Fruit fly (Drosophila melanogaster) whole organism, embryonic: Measurements from ENCODE around the gene scpr-A.

Experiments
- Ada2b ChIP-seq: fragments of 200-800 bp; sonication (Bioruptor generic); IDR thresholded peaks from 2 replicates; pipeline ENCODE4 v1.3.6; 2022; ENCODE audit warnings: missing biosample characterization, missing genetic modification characterization
- Atf3 ChIP-seq: fragments of 200-800 bp; sonication (Bioruptor generic); optimal IDR thresholded peaks from 3 replicates; lab custom pipeline; 2016; ENCODE audit warnings: missing biosample characterization, missing genetic modification characterization
- Atf6 ChIP-seq: fragments of 200-800 bp; sonication (Bioruptor generic); IDR thresholded peaks from 2 replicates; pipeline ENCODE4 v1.3.6; 2022; ENCODE audit warnings: missing biosample characterization, missing genetic modification characterization
- Awh ChIP-seq: fragments of 200-800 bp; sonication (Bioruptor generic); IDR thresholded peaks from 2 replicates; pipeline ENCODE4, ENCODE4 v1.3.6; 2022; ENCODE audit warnings: missing biosample characterization, missing genetic modification characterization
- B-H1 ChIP-seq: fragments of 200-800 bp; sonication (Bioruptor generic); IDR thresholded peaks from 3 replicates; pipeline ENCODE4 v1.3.6; 2022; ENCODE audit warnings: missing biosample characterization, missing genetic modification characterization
- BtbVII ChIP-seq: fragments of 200-800 bp; sonication (Bioruptor generic); optimal IDR thresholded peaks from 3 replicates; lab custom pipeline; 2017; ENCODE audit warnings: missing biosample characterization, mild to moderate bottlenecking, missing genetic modification characterization
- CG13424 ChIP-seq: fragments of 200-800 bp; sonication (Bioruptor generic); optimal IDR thresholded peaks from 2 replicates; lab custom pipeline; 2019; ENCODE audit warnings: missing biosample characterization, mild to moderate bottlenecking, missing genetic modification characterization, moderate library complexity
- CG14441 ChIP-seq: fragments of 200-800 bp; sonication (Bioruptor generic); IDR thresholded peaks from 2 replicates; pipeline ENCODE4 v1.3.6; 2022; ENCODE audit warnings: missing biosample characterization, missing genetic modification characterization
- CG14667 ChIP-seq: fragments of 200-800 bp; sonication (Bioruptor generic); IDR thresholded peaks from 2 replicates; pipeline ENCODE4 v1.3.6; 2022; ENCODE audit warnings: missing biosample characterization, missing genetic modification characterization
- CG17359 ChIP-seq: fragments of 200-800 bp; sonication (Bioruptor generic); optimal IDR thresholded peaks from 3 replicates; lab custom pipeline; 2018; ENCODE audit warnings: missing biosample characterization, mild to moderate bottlenecking, missing genetic modification characterization, moderate library complexity
- CG3281 ChIP-seq: fragments of 200-800 bp; sonication (Bioruptor generic); optimal IDR thresholded peaks from 3 replicates; lab custom pipeline; 2017; ENCODE audit warnings: missing biosample characterization, mild to moderate bottlenecking, missing genetic modification characterization
- CG34224 ChIP-seq: fragments of 200-800 bp; sonication (Bioruptor generic); IDR thresholded peaks from 3 replicates; pipeline ENCODE4 v1.3.6; 2022; ENCODE audit warnings: missing biosample characterization, missing genetic modification characterization; ENCODE audit not compliant: partially characterized antibody
- CG6689 ChIP-seq: fragments of 200-800 bp; sonication (Bioruptor generic); IDR thresholded peaks from 2 replicates; pipeline ENCODE4 v1.3.6; 2022; ENCODE audit warnings: missing biosample characterization, missing genetic modification characterization
- CG6765 ChIP-seq: fragments of 200-800 bp; sonication (Bioruptor generic); optimal IDR thresholded peaks from 3 replicates; lab custom pipeline; 2017; ENCODE audit warnings: missing biosample characterization, mild to moderate bottlenecking, missing genetic modification characterization
- CG7987 ChIP-seq: fragments of 200-800 bp; sonication (Bioruptor generic); optimal IDR thresholded peaks from 2 replicates; lab custom pipeline; 2018; ENCODE audit warnings: missing biosample characterization, mild to moderate bottlenecking, missing genetic modification characterization, moderate library complexity
- CG8281 ChIP-seq: fragments of 200-800 bp; sonication (Bioruptor generic); optimal IDR thresholded peaks from 2 replicates; lab custom pipeline; 2018; ENCODE audit warnings: missing biosample characterization, mild to moderate bottlenecking, missing genetic modification characterization, moderate library complexity
- CG8478 ChIP-seq: fragments of >200 bp; optimal IDR thresholded peaks from 2 replicates; lab custom pipeline; 2018
- CG9215 ChIP-seq: fragments of 200-800 bp; sonication (Bioruptor generic); IDR thresholded peaks from 2 replicates; pipeline ENCODE4 v1.3.6; 2022; ENCODE audit warnings: missing biosample characterization, missing genetic modification characterization
- CG9727 ChIP-seq: fragments of 200-800 bp; sonication (Bioruptor generic); optimal IDR thresholded peaks from 3 replicates; lab custom pipeline; 2017; ENCODE audit warnings: missing biosample characterization, mild to moderate bottlenecking, missing genetic modification characterization
- CG9932 ChIP-seq: fragments of 200-800 bp; sonication (Bioruptor generic); IDR thresholded peaks from 2 replicates; pipeline ENCODE4 v1.3.6; 2022; ENCODE audit warnings: missing biosample characterization, missing genetic modification characterization
- Dbx ChIP-seq: fragments of 200-800 bp; sonication (Bioruptor generic); IDR thresholded peaks from 3 replicates; pipeline ENCODE4 v1.3.6; 2022; ENCODE audit warnings: missing biosample characterization, missing genetic modification characterization
- Drgx ChIP-seq: fragments of 200-800 bp; sonication (Bioruptor generic); IDR thresholded peaks from 2 replicates; pipeline ENCODE4 v1.3.6; 2022; ENCODE audit warnings: missing biosample characterization, missing genetic modification characterization
- Hmr ChIP-seq: fragments of 200-800 bp; sonication (Bioruptor generic); optimal IDR thresholded peaks from 3 replicates; lab custom pipeline; 2017; ENCODE audit warnings: mild to moderate bottlenecking, missing biosample characterization, missing genetic modification reagents, missing genetic modification characterization
- Med ChIP-seq: fragments of 200-800 bp; sonication (Bioruptor generic); peaks from one replicate; lab custom pipeline; 2016; ENCODE audit warnings: missing biosample characterization, missing genetic modification characterization, mild to moderate bottlenecking, inconsistent platforms, moderate library complexity
- NC2β ChIP-seq: fragments of 200-800 bp; sonication (Bioruptor generic); optimal IDR thresholded peaks from 2 replicates; lab custom pipeline; 2016; ENCODE audit warnings: missing biosample characterization, missing genetic modification characterization
- Oaz ChIP-seq: fragments of 200-800 bp; sonication (Bioruptor generic); IDR thresholded peaks from 2 replicates; pipeline ENCODE4 v1.3.6; 2022; ENCODE audit warnings: missing biosample characterization, missing genetic modification characterization
- Poxn ChIP-seq: fragments of 200-800 bp; sonication (Bioruptor generic); IDR thresholded peaks from 2 replicates; pipeline ENCODE4 v1.3.6; 2022; ENCODE audit warnings: missing biosample characterization, missing genetic modification characterization
- Ptx1 ChIP-seq: fragments of 200-800 bp; sonication (Bioruptor generic); IDR thresholded peaks from 2 replicates; pipeline ENCODE4 v1.3.6; 2022; ENCODE audit warnings: missing biosample characterization, missing genetic modification characterization
- Ravus ChIP-seq: fragments of 200-800 bp; sonication (Bioruptor generic); IDR thresholded peaks from 2 replicates; pipeline ENCODE4 v1.3.6; 2022; ENCODE audit warnings: missing biosample characterization, missing genetic modification characterization
- Ssrp ChIP-seq: fragments of 200-800 bp; sonication (Bioruptor generic); optimal IDR thresholded peaks from 2 replicates; lab custom pipeline; 2018; ENCODE audit warnings: missing biosample characterization, mild to moderate bottlenecking, missing genetic modification characterization, moderate library complexity
- Usf ChIP-seq: fragments of 200-800 bp; sonication (Bioruptor generic); optimal IDR thresholded peaks from 2 replicates; lab custom pipeline; 2017; ENCODE audit warnings: missing genotype, missing biosample characterization, missing genetic modification characterization
- ac ChIP-seq: fragments of 200-800 bp; sonication (Bioruptor generic); optimal IDR thresholded peaks from 3 replicates; lab custom pipeline; 2017; ENCODE audit warnings: missing biosample characterization, mild to moderate bottlenecking, missing genetic modification characterization
- ara ChIP-seq: fragments of 200-800 bp; sonication (Bioruptor generic); IDR thresholded peaks from 2 replicates; pipeline ENCODE4 v1.3.6; 2022; ENCODE audit warnings: missing biosample characterization, missing genetic modification characterization
- cato ChIP-seq: fragments of 200-800 bp; sonication (Bioruptor generic); optimal IDR thresholded peaks from 2 replicates; lab custom pipeline; 2016; ENCODE audit warnings: missing biosample characterization, missing genetic modification characterization, borderline replicate concordance
- crp ChIP-seq, 2 experiments: fragments of 200-800 bp; sonication (Bioruptor generic); optimal IDR thresholded peaks; 2 replicates in 1 of 2; 3 replicates in 1 of 2; lab custom pipeline; 2017; ENCODE audit warnings: missing biosample characterization in 2 of 2, missing genetic modification characterization in 2 of 2, mild to moderate bottlenecking in 1 of 2, moderate library complexity in 1 of 2
- cwo ChIP-seq: fragments of 200-800 bp; sonication (Bioruptor generic); optimal IDR thresholded peaks from 3 replicates; lab custom pipeline; 2017; ENCODE audit warnings: missing biosample characterization, missing genetic modification characterization, mild to moderate bottlenecking, moderate library complexity, missing genetic modification reagents
- fd3F ChIP-seq: fragments of 200-800 bp; sonication (Bioruptor generic); optimal IDR thresholded peaks from 2 replicates; lab custom pipeline; 2018; ENCODE audit warnings: missing biosample characterization, mild to moderate bottlenecking, missing genetic modification characterization, moderate library complexity
- fu2 ChIP-seq: fragments of 200-800 bp; sonication (Bioruptor generic); optimal IDR thresholded peaks from 2 replicates; lab custom pipeline; 2016; ENCODE audit warnings: missing biosample characterization, missing genetic modification characterization
- gcm2 ChIP-seq: fragments of 200-800 bp; sonication (Bioruptor generic); optimal IDR thresholded peaks from 2 replicates; lab custom pipeline; 2016; ENCODE audit warnings: missing biosample characterization, missing genetic modification characterization
- gro ChIP-seq: fragments of 200-800 bp; sonication (Bioruptor generic); optimal IDR thresholded peaks from 2 replicates; lab custom pipeline; 2016; ENCODE audit warnings: missing biosample characterization, missing genetic modification characterization
- knrl ChIP-seq: fragments of 200-800 bp; sonication (Bioruptor generic); IDR thresholded peaks from 3 replicates; pipeline ENCODE4 v1.3.6; 2022; ENCODE audit warnings: missing biosample characterization, missing genetic modification characterization; ENCODE audit not compliant: partially characterized antibody
- odd ChIP-seq: fragments of 200-800 bp; sonication (Bioruptor generic); optimal IDR thresholded peaks from 2 replicates; lab custom pipeline; 2017; ENCODE audit warnings: missing biosample characterization, mild to moderate bottlenecking, missing genetic modification characterization
- phol ChIP-seq: fragments of 200-800 bp; sonication (Bioruptor generic); optimal IDR thresholded peaks from 3 replicates; lab custom pipeline; 2018; ENCODE audit warnings: missing biosample characterization, mild to moderate bottlenecking, missing genetic modification characterization, moderate library complexity
- pnt ChIP-seq: fragments of 200-800 bp; sonication (Bioruptor generic); optimal IDR thresholded peaks from 3 replicates; lab custom pipeline; 2016; ENCODE audit warnings: missing biosample characterization, missing genetic modification characterization
- pros ChIP-seq: fragments of 200-800 bp; sonication (Bioruptor generic); optimal IDR thresholded peaks from 3 replicates; lab custom pipeline; 2019; ENCODE audit warnings: missing biosample characterization, mild to moderate bottlenecking, missing genetic modification characterization, moderate library complexity
- ro ChIP-seq: fragments of 200-800 bp; sonication (Bioruptor generic); IDR thresholded peaks from 2 replicates; pipeline ENCODE4 v1.3.6; 2022; ENCODE audit warnings: missing biosample characterization, missing genetic modification characterization
- slbo ChIP-seq: fragments of 200-800 bp; sonication (Bioruptor generic); IDR thresholded peaks from 2 replicates; pipeline ENCODE4 v1.3.6; 2022; ENCODE audit warnings: missing biosample characterization, missing genetic modification characterization
- sr ChIP-seq: fragments of 200-800 bp; sonication (Bioruptor generic); IDR thresholded peaks from 3 replicates; pipeline ENCODE4 v1.3.6; 2022; ENCODE audit warnings: missing biosample characterization, missing genetic modification characterization
- stc ChIP-seq: fragments of 200-800 bp; sonication (Bioruptor generic); IDR thresholded peaks from 2 replicates; pipeline ENCODE4 v1.3.6; 2022; ENCODE audit warnings: missing biosample characterization, missing genetic modification characterization
- tgo ChIP-seq: fragments of 200-800 bp; sonication (Bioruptor generic); IDR thresholded peaks from 3 replicates; pipeline ENCODE4 v1.3.6; 2022; ENCODE audit warnings: missing biosample characterization, missing genetic modification characterization
- trem ChIP-seq: fragments of 200-800 bp; optimal IDR thresholded peaks from 3 replicates; lab custom pipeline; 2019; ENCODE audit warnings: missing biosample characterization, mild to moderate bottlenecking, missing genetic modification characterization, moderate library complexity
- unpg ChIP-seq: fragments of 200-800 bp; sonication (Bioruptor generic); optimal IDR thresholded peaks from 3 replicates; lab custom pipeline; 2018; ENCODE audit warnings: missing biosample characterization, mild to moderate bottlenecking, missing genetic modification characterization, moderate library complexity

Gene scpr-A

dm6 chr3R:11226496-11226895 is 14.5 kb upstream of the scpr-A start, which contains the start of gene CG17726 (continued):
- peak; percentile 94 for TF ChIP-seq BtbVII (GFP tag; lab: Kevin White, UChicago)
- TF ChIP-seq Med (GFP tag; lab: Kevin White, UChicago): peak; percentile 97
- TF ChIP-seq cwo (GFP tag; lab: Kevin White, UChicago): peak; percentile 89
- peak; percentile 80 for TF ChIP-seq gro
- TF ChIP-seq Oaz (GFP tag; lab: Robert Waterston, UW): peak; percentile 97
- peak; percentile 99 for TF ChIP-seq Awh (GFP tag; lab: Robert Waterston, UW)
- peak; percentile 92 for TF ChIP-seq ac (GFP tag; lab: Kevin White, UChicago)
- peak; percentile 86 for TF ChIP-seq Atf3
- TF ChIP-seq gcm2: peak; percentile 69
- peak; percentile 99 for TF ChIP-seq trem (tag; lab: Kevin White, UChicago)
- TF ChIP-seq CG7987 (GFP tag; lab: Kevin White, UChicago): peak; percentile 65
- TF ChIP-seq CG8478: no peak
- peak; percentile 99 for TF ChIP-seq unpg
- peak; percentile 99 for TF ChIP-seq stc (GFP tag; lab: Robert Waterston, UW)
- TF ChIP-seq Usf (GFP tag; lab: Kevin White, UChicago): peak; percentile 91
- peak; percentile 98 for TF ChIP-seq Drgx (GFP tag; lab: Robert Waterston, UW)
- peak; percentile 97 for TF ChIP-seq CG9727
- peak; percentile 99 for TF ChIP-seq Atf6 (GFP tag; lab: Robert Waterston, UW)
- no peak for TF ChIP-seq CG34224 (GFP tag; lab: Robert Waterston, UW)
- peak; percentile 97 for TF ChIP-seq Ssrp (tag; lab: Kevin White, UChicago)
- TF ChIP-seq B-H1 (GFP tag; lab: Robert Waterston, UW): peak; percentile 97
- peak; percentile 76; the same call in 1 of the 3 replicates for TF ChIP-seq sr (GFP tag; lab: Robert Waterston, UW)
- TF ChIP-seq CG14667 (GFP tag; lab: Robert Waterston, UW): peak; percentile 96
- peak; percentile 98 for TF ChIP-seq Dbx (GFP tag; lab: Robert Waterston, UW)
- TF ChIP-seq Ravus: peak; percentile 95
- TF ChIP-seq fd3F (GFP tag; lab: Kevin White, UChicago): peak; percentile 97
- peak; percentile 91 for TF ChIP-seq CG3281 (GFP tag; lab: Kevin White, UChicago)
- TF ChIP-seq ro (GFP tag; lab: Robert Waterston, UW): peak; percentile 95
- peak; percentile 98 for TF ChIP-seq slbo (GFP tag; lab: Robert Waterston, UW)
- peak; percentile 98 for TF ChIP-seq ara (GFP tag; lab: Robert Waterston, UW)
- TF ChIP-seq knrl (GFP tag; lab: Robert Waterston, UW): 0 out of 3 replicates have a peak, but pooled peaks have one; percentile 30
- peak; percentile 89 for TF ChIP-seq CG6765
- TF ChIP-seq phol: peak; percentile 96
- TF ChIP-seq CG9215: peak; percentile 90
- TF ChIP-seq Hmr: no peak
- peak; percentile 82 for TF ChIP-seq fu2
- peak; percentile 90 for TF ChIP-seq Poxn (GFP tag; lab: Robert Waterston, UW)
- peak; percentile 98 for TF ChIP-seq Ada2b
- peak; percentile 99 for TF ChIP-seq CG13424 (tag; lab: Kevin White, UChicago)
- peak; percentile 86 for TF ChIP-seq pnt (GFP tag; lab: Kevin White, UChicago)
- TF ChIP-seq odd (GFP tag; lab: Kevin White, UChicago): peak; percentile 94
- peak; percentile 94 for TF ChIP-seq cato
- TF ChIP-seq CG8281 (tag; lab: Kevin White, UChicago): peak; percentile 88
- peak; percentile 62 to 88 for TF ChIP-seq crp (GFP tag; optimal IDR thresholded peaks at IDR 0.05; lab: Kevin White, UChicago)
- peak; percentile 76 for TF ChIP-seq NC2β (GFP tag; lab: Kevin White, UChicago)
- TF ChIP-seq CG6689 (GFP tag; lab: Robert Waterston, UW): peak; percentile 99
- peak; percentile 96 for TF ChIP-seq CG9932 (GFP tag; lab: Robert Waterston, UW)
- peak; percentile 98 for TF ChIP-seq CG17359 (tag; lab: Kevin White, UChicago)
- peak; percentile 98 for TF ChIP-seq Ptx1 (GFP tag; lab: Robert Waterston, UW)
- TF ChIP-seq CG14441 (GFP tag; lab: Robert Waterston, UW): peak; percentile 97
- TF ChIP-seq tgo (GFP tag; lab: Robert Waterston, UW): peak; percentile 98
- TF ChIP-seq pros (GFP tag; lab: Kevin White, UChicago): peak; percentile 38
